Fruit fly (Drosophila melanogaster): ENCODE data around the gene CG14313.

The CG14313 gene

DNA sequence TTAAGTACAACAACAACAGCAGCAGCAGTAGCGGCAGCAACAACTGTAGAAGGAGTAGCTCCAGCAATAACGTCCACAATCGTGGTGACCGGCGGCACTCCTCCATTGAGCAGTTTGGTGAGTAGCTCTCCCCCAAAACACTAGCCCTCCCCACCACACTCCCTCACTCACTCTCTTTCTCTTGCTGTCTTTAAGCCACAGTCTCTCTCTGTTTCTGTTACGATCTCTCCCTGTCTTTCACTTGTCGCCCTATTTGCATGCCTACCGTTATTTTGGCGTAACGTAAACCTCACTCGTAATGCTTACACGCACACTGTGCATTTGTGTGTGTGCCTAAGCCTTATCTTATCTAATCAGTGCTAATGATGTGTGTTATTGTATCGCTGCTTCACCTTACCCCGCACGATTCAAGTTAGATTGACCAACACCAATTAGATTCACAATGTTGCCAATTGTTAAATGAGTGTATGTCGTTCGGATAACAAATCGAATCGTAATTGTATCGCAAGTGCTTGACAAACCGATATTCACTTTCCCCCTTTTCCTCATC, 21.7 kb downstream of the CG14313 start (continued):
- TF ChIP-seq pho (GFP tag; optimal IDR thresholded peaks at IDR 0.05) (no peak), Mrtf (GFP tag; IDR thresholded peaks at IDR 0.05) (no peak), Stat92E (GFP tag; optimal IDR thresholded peaks at IDR 0.05) (no peak), CG30020 (tag; optimal IDR thresholded peaks at IDR 0.05) (no peak), gem (tag; optimal IDR thresholded peaks at IDR 0.05) (no peak), seq (GFP tag; IDR thresholded peaks at IDR 0.05) (no peak), gro (GFP tag; optimal IDR thresholded peaks at IDR 0.05) (peak; percentile 26), amos (GFP tag; IDR thresholded peaks at IDR 0.05; ENCODE audit: partially characterized antibody) (no peak), sim (GFP tag; IDR thresholded peaks at IDR 0.05) (no peak), HLH4C (GFP tag; IDR thresholded peaks at IDR 0.05; ENCODE audit: partially characterized antibody) (no peak), CG9817 (tag; optimal IDR thresholded peaks at IDR 0.05) (no peak), Nf-YB (GFP tag; optimal IDR thresholded peaks at IDR 0.05) (no peak), insv (GFP tag; optimal IDR thresholded peaks at IDR 0.05) (peak in 1 of 2 experiments; percentile 95), knrl (GFP tag; IDR thresholded peaks at IDR 0.05; ENCODE audit: partially characterized antibody) (no peak), bbx (GFP tag; IDR thresholded peaks at IDR 0.05; ENCODE audit: partially characterized antibody) (no peak), usp (GFP tag; optimal IDR thresholded peaks at IDR 0.05) (no peak), sima (GFP tag; optimal IDR thresholded peaks at IDR 0.05) (no peak), zen (tag; optimal IDR thresholded peaks at IDR 0.05) (peak; percentile 92), chinmo (GFP tag; IDR thresholded peaks at IDR 0.05; ENCODE audit: partially characterized antibody) (0 out of 4 replicates have a peak, but pooled peaks have one; percentile 70), CG34224 (GFP tag; IDR thresholded peaks at IDR 0.05; ENCODE audit: partially characterized antibody) (no peak)

DNA sequence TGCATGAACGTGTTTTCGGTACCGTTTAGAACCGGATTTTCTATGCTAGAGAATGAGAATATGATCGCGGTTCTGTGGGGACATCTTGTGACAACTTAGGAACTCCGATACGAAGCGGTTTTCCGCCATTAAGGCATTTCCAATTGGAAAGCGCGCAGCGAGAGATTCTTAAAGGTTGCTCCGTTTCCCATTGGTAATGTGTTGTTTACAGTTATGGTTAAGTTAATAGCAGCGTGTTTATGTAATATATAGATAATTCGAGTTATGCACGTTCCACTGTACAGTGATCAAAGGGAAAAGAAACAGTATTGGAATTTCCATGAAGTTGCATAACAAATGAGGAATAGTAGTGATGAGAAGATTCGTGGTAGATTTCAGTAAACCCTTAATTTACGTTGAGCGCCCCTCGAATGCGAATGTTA, 22.8 kb downstream of the CG14313 start:
- TF ChIP-seq grau (tag; optimal IDR thresholded peaks at IDR 0.05) (peak; percentile 71), gem (tag; optimal IDR thresholded peaks at IDR 0.05) (peak; percentile 9), CG2120 (GFP tag; optimal IDR thresholded peaks at IDR 0.05) (peak; percentile 22), chinmo (GFP tag; IDR thresholded peaks at IDR 0.05; ENCODE audit: partially characterized antibody) (no peak; the same call in 3 of the 4 replicates), CG14014 (GFP tag; IDR thresholded peaks at IDR 0.05) (no peak), CG13624 (GFP tag; optimal IDR thresholded peaks at IDR 0.05) (no peak), CG13296 (GFP tag; optimal IDR thresholded peaks at IDR 0.05) (no peak), tap (tag; optimal IDR thresholded peaks at IDR 0.05) (no peak), Hr39 (optimal IDR thresholded peaks at IDR 0.05) (no peak), Fer3 (tag; optimal IDR thresholded peaks at IDR 0.05) (peak; percentile 21), Oli (tag; optimal IDR thresholded peaks at IDR 0.05) (no peak), pum (GFP tag; optimal IDR thresholded peaks at IDR 0.05) (no peak), nom (GFP tag; optimal IDR thresholded peaks at IDR 0.05) (no peak), bcd (GFP tag; optimal IDR thresholded peaks at IDR 0.05) (no peak), CG1603 (tag; optimal IDR thresholded peaks at IDR 0.05) (peak; percentile 38), dpn (GFP tag; optimal IDR thresholded peaks at IDR 0.05) (peak in 1 of 2 experiments; percentile 35), CG30403 (GFP tag; optimal IDR thresholded peaks at IDR 0.05) (no peak), Aef1 (GFP tag; IDR thresholded peaks at IDR 0.05) (no peak), pan (optimal IDR thresholded peaks at IDR 0.05) (no peak), pan (GFP tag; optimal IDR thresholded peaks at IDR 0.05 in 1 of 2, IDR thresholded peaks at IDR 0.05 in 1 of 2) (peak in 1 of 2 experiments; percentile 7), Xbp1 (GFP tag; optimal IDR thresholded peaks at IDR 0.05) (peak; percentile 3), HHEX (GFP tag; optimal IDR thresholded peaks at IDR 0.05) (no peak), CG4617 (GFP tag; optimal IDR thresholded peaks at IDR 0.05; ENCODE audit: borderline replicate concordance) (no peak), vvl (GFP tag; IDR thresholded peaks at IDR 0.05) (no peak; the same call in 1 of the 2 replicates), CoRest (tag; optimal IDR thresholded peaks at IDR 0.05) (peak; percentile 6), sens (GFP tag) (peak; percentile 79), Elba2 (GFP tag; optimal IDR thresholded peaks at IDR 0.05) (peak; percentile 61), gcm2 (GFP tag; optimal IDR thresholded peaks at IDR 0.05) (no peak), CG17385 (GFP tag; optimal IDR thresholded peaks at IDR 0.05) (no peak), oc (tag; optimal IDR thresholded peaks at IDR 0.05) (no peak), lab (GFP tag; optimal IDR thresholded peaks at IDR 0.05) (no peak), CG31388 (GFP tag; optimal IDR thresholded peaks at IDR 0.05) (no peak)
